Fruit fly (Drosophila melanogaster) S2 (cell line): Measurements from ENCODE around the gene yl.

Experiments used
- CG8478 ChIP-seq: fragments of >200 bp; optimal IDR thresholded peaks from 2 replicates; lab custom pipeline; 2018
- CTCF ChIP-seq, 2 experiments: fragments of >200 bp; optimal IDR thresholded peaks; 2 replicates each; lab custom pipeline; 2018

DNA sequence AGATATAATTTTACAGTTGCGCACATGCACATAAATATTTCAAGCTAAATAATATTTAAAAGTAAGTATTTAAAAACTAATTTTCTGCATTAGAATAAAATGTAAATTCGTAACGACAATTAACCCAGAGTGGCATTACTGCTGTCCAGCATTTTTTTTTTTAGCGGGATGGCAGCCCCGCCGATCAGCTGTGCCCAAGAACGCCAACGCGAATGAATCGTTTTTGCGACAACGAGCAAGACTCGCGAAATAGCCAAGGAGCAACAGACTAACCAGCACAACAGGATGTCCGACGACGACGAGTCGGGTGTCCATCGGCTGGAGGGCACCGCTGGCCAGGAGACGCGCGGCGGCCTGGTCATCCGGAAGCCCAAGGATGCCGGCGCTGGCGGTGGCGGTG, 8.2 kb downstream of the yl start, which contains the start of gene Prp16:
- TF ChIP-seq CTCF (optimal IDR thresholded peaks at IDR 0.05; lab: Kevin White, UChicago) (no peak), CG8478 (lab: Kevin White, UChicago) (no peak)
